Fruit fly (Drosophila melanogaster) whole organism, wandering third instar larva: Measurements from ENCODE around the gene CG4267.
A peak's percentile ranks its signal among the peaks of the same experiment; 100 is the strongest.

ENCODE experiments used
- Abd-B ChIP-seq: fragments of >200 bp; optimal IDR thresholded peaks from 2 replicates; lab custom pipeline; 2017; ENCODE audit warnings: missing biosample characterization, missing genetic modification characterization
- CG32264 ChIP-seq: fragments of 200-800 bp; sonication (Bioruptor generic); optimal IDR thresholded peaks from 2 replicates; lab custom pipeline; 2016; ENCODE audit warnings: missing biosample characterization, missing genetic modification characterization
- CG9705 ChIP-seq: fragments of 200-800 bp; sonication (Bioruptor generic); optimal IDR thresholded peaks from 2 replicates; lab custom pipeline; 2018; ENCODE audit warnings: missing biosample characterization, mild to moderate bottlenecking, missing genetic modification characterization
- CrebA ChIP-seq: fragments of 200-800 bp; sonication (Bioruptor generic); optimal IDR thresholded peaks from 2 replicates; lab custom pipeline; 2016; ENCODE audit warnings: missing biosample characterization, mild to moderate bottlenecking, missing genetic modification characterization, borderline replicate concordance
- Dfd ChIP-seq: fragments of >200 bp; optimal IDR thresholded peaks from 2 replicates; lab custom pipeline; 2017; ENCODE audit warnings: missing biosample characterization, missing genetic modification characterization
- Dif ChIP-seq: fragments of 200-275, 200-300 bp; sonication (Bioruptor generic); optimal IDR thresholded peaks from 2 replicates; lab custom pipeline; 2018; ENCODE audit warnings: missing biosample characterization, missing genetic modification characterization; ENCODE audit not compliant: partially characterized antibody
- GATAd ChIP-seq: sonication (Bioruptor generic); optimal IDR thresholded peaks from 2 replicates; lab custom pipeline; 2016; ENCODE audit warnings: missing biosample characterization, missing genetic modification characterization
- HLH106 ChIP-seq: fragments of 200-800 bp; optimal IDR thresholded peaks from 3 replicates; lab custom pipeline; 2019; ENCODE audit warnings: missing biosample characterization, mild to moderate bottlenecking, missing genetic modification characterization, moderate library complexity
- Hnf4 ChIP-seq: fragments of 200-800 bp; sonication (Bioruptor generic); optimal IDR thresholded peaks from 2 replicates; lab custom pipeline; 2016; ENCODE audit warnings: missing biosample characterization, mild to moderate bottlenecking, missing genetic modification characterization
- Hr78 ChIP-seq: fragments of >200 bp; optimal IDR thresholded peaks from 2 replicates; lab custom pipeline; 2017; ENCODE audit warnings: missing biosample characterization, missing genetic modification characterization
- Hr83 ChIP-seq: fragments of 200-300 bp; sonication (Bioruptor generic); optimal IDR thresholded peaks from 2 replicates; lab custom pipeline; 2016; ENCODE audit warnings: missing biosample characterization, mild to moderate bottlenecking, missing genetic modification characterization, moderate library complexity; ENCODE audit not compliant: poor library complexity, severe bottlenecking
- Jra ChIP-seq: sonication (Bioruptor generic); optimal IDR thresholded peaks from 2 replicates; lab custom pipeline; 2016; ENCODE audit warnings: missing biosample characterization, missing genetic modification characterization
- Mio ChIP-seq: sonication (Bioruptor generic); optimal IDR thresholded peaks from 2 replicates; lab custom pipeline; 2016; ENCODE audit warnings: missing biosample characterization, missing genetic modification characterization
- N ChIP-seq: fragments of >200 bp; optimal IDR thresholded peaks from 2 replicates; lab custom pipeline; 2018; ENCODE audit warnings: missing biosample characterization, missing external identifiers, missing genetic modification characterization
- OdsH ChIP-seq: fragments of 200-800 bp; sonication (Bioruptor generic); optimal IDR thresholded peaks from 2 replicates; lab custom pipeline; 2016; ENCODE audit warnings: missing biosample characterization, mild to moderate bottlenecking, missing genetic modification characterization
- Rel ChIP-seq, 2 experiments: fragments of 200-800 bp; sonication (Bioruptor generic) in 1 of 2; optimal IDR thresholded peaks; 2 replicates in 1 of 2; 3 replicates in 1 of 2; lab custom pipeline; 2016 to 2019; ENCODE audit warnings: mild to moderate bottlenecking in 2 of 2, missing biosample characterization in 2 of 2, missing genetic modification characterization in 2 of 2, moderate library complexity in 1 of 2
- Sp1 ChIP-seq: fragments of 200-800 bp; sonication (Bioruptor generic); optimal IDR thresholded peaks from 3 replicates; lab custom pipeline; 2019; ENCODE audit warnings: missing biosample characterization, mild to moderate bottlenecking, missing genetic modification characterization, moderate library complexity
- Vsx2 ChIP-seq: fragments of 200-300, 225-300 bp; sonication (Bioruptor generic); optimal IDR thresholded peaks from 2 replicates; lab custom pipeline; 2018; ENCODE audit warnings: missing biosample characterization, missing genetic modification characterization; ENCODE audit not compliant: partially characterized antibody
- br ChIP-seq: fragments of 200-800 bp; sonication (Bioruptor generic); optimal IDR thresholded peaks from 2 replicates; lab custom pipeline; 2016; ENCODE audit warnings: missing biosample characterization, missing genetic modification characterization
- brk ChIP-seq: fragments of 200-800 bp; sonication (Bioruptor generic); optimal IDR thresholded peaks from 2 replicates; lab custom pipeline; 2016; ENCODE audit warnings: missing biosample characterization, mild to moderate bottlenecking, missing genetic modification characterization
- dl ChIP-seq, 2 experiments: fragments of 175-275, 200-275 bp in 1 of 2; fragments of 200-275 bp in 1 of 2; sonication (Bioruptor generic); optimal IDR thresholded peaks; lab custom pipeline; 2018; ENCODE audit warnings: mild to moderate bottlenecking in 2 of 2, missing biosample characterization in 2 of 2, missing genetic modification characterization in 2 of 2, moderate library complexity in 2 of 2; ENCODE audit not compliant: partially characterized antibody in 2 of 2, insufficient read depth in 1 of 2
- dmrt93B ChIP-seq: fragments of 200-800 bp; sonication (Bioruptor generic); optimal IDR thresholded peaks from 2 replicates; lab custom pipeline; 2018; ENCODE audit warnings: missing biosample characterization, mild to moderate bottlenecking, missing genetic modification characterization
- dsf ChIP-seq: sonication (Bioruptor generic); optimal IDR thresholded peaks from 2 replicates; lab custom pipeline; 2016; ENCODE audit warnings: missing biosample characterization, missing genetic modification characterization, borderline replicate concordance
- ey ChIP-seq: fragments of 200-800 bp; sonication (Bioruptor generic); optimal IDR thresholded peaks from 2 replicates; lab custom pipeline; 2016; ENCODE audit warnings: missing biosample characterization, missing genetic modification characterization
- foxo ChIP-seq, 2 experiments: fragments of 200-800 bp; sonication (Bioruptor generic); optimal IDR thresholded peaks; 2 replicates in 1 of 2; 3 replicates in 1 of 2; lab custom pipeline; 2016 to 2017; ENCODE audit warnings: missing biosample characterization in 2 of 2, missing genetic modification characterization in 2 of 2
- fru ChIP-seq: fragments of 200-800 bp; sonication (Bioruptor generic); optimal IDR thresholded peaks from 3 replicates; lab custom pipeline; 2016; ENCODE audit warnings: missing biosample characterization, mild to moderate bottlenecking, missing genetic modification characterization
- h ChIP-seq: fragments of 200-800 bp; sonication (Bioruptor generic); optimal IDR thresholded peaks from 3 replicates; lab custom pipeline; 2016; ENCODE audit warnings: missing biosample characterization, mild to moderate bottlenecking, missing genetic modification characterization
- jim ChIP-seq: fragments of 175-275, 200-325 bp; sonication (Bioruptor generic); optimal IDR thresholded peaks from 2 replicates; lab custom pipeline; 2016; ENCODE audit warnings: missing biosample characterization, mild to moderate bottlenecking, missing genetic modification characterization
- lola ChIP-seq: fragments of >200 bp; optimal IDR thresholded peaks from 2 replicates; lab custom pipeline; 2017; ENCODE audit warnings: missing biosample characterization, missing genetic modification characterization
- psq ChIP-seq: fragments of 200-800 bp; sonication (Bioruptor generic); optimal IDR thresholded peaks from 3 replicates; lab custom pipeline; 2017; ENCODE audit warnings: missing biosample characterization, mild to moderate bottlenecking, missing genetic modification characterization, moderate library complexity
- rgr ChIP-seq: fragments of 200-800 bp; sonication (Bioruptor generic); optimal IDR thresholded peaks from 3 replicates; lab custom pipeline; 2016; ENCODE audit warnings: missing biosample characterization, mild to moderate bottlenecking, missing genetic modification characterization
- sage ChIP-seq: fragments of 200-800 bp; sonication (Bioruptor generic); optimal IDR thresholded peaks from 2 replicates; lab custom pipeline; 2016; ENCODE audit warnings: missing biosample characterization, mild to moderate bottlenecking, missing genetic modification characterization
- sv ChIP-seq: fragments of 200-800 bp; sonication (Bioruptor generic); optimal IDR thresholded peaks from 3 replicates; lab custom pipeline; 2016; ENCODE audit warnings: missing biosample characterization, missing genetic modification characterization
- tai ChIP-seq: sonication (Bioruptor generic); optimal IDR thresholded peaks from 2 replicates; lab custom pipeline; 2016; ENCODE audit warnings: missing biosample characterization, missing genetic modification characterization
- usp ChIP-seq: fragments of >200 bp; optimal IDR thresholded peaks from 2 replicates; lab custom pipeline; 2017; ENCODE audit warnings: missing biosample characterization, missing genetic modification characterization
- woc ChIP-seq: sonication (Bioruptor generic); optimal IDR thresholded peaks from 2 replicates; lab custom pipeline; 2016; ENCODE audit warnings: missing biosample characterization, mild to moderate bottlenecking, missing genetic modification characterization

The CG4267 gene

dm6 chr2L:2212478-2212877 lies 29.7 kb upstream of the CG4267 start, which contains the start of gene CG15385:
Gene CG15385 (minus strand): TSS chr2L:2212571.
- TF ChIP-seq dsf (GFP tag; lab: Kevin White, UChicago) (no peak), Abd-B (GFP tag; lab: Kevin White, UChicago) (no peak), Rel (GFP tag; optimal IDR thresholded peaks at IDR 0.05; lab: Kevin White, UChicago) (no peak), Rel (tag; optimal IDR thresholded peaks at IDR 0.05; lab: Kevin White, UChicago) (peak; percentile 54), Dif (GFP tag; lab: Kevin White, UChicago) (peak; percentile 61), fru (GFP tag; lab: Kevin White, UChicago) (no peak), tai (no peak), OdsH (no peak), GATAd (GFP tag; lab: Kevin White, UChicago) (no peak), CG32264 (GFP tag; lab: Kevin White, UChicago) (no peak), usp (no peak), sv (no peak), N (GFP tag; lab: Kevin White, UChicago) (no peak)

DNA sequence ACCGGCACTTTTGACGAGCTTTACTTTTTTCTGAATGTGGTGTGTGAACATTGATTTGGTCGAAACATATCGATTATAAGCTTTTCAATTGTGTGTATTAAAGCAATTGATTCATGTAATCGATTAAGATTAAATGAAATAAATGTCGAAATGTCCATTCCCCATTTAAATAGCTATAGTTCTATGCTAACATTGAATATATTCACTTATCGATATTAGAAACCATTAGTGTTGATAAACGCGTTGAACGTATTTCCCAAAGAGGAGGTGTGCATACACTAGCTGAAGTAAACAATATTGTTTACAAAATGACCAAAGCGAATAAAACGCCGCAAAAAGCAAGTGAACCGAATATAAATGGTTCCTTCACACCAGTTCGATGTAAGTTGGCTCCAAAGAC lies 28.2 kb upstream of the CG4267 start, which contains the start of the genes Uch and CG34174:
TSS of gene Uch (minus strand) at position 208 of the 400 bp plus-strand sequence.
TSS of gene CG34174 (plus strand) at position 263 of the 400 bp plus-strand sequence.
- TF ChIP-seq Sp1 (peak; percentile 64), CG9705 (GFP tag; lab: Kevin White, UChicago) (peak; percentile 55), OdsH (peak; percentile 36), psq (peak; percentile 2), Mio (no peak), h (peak; percentile 67), foxo (GFP tag; optimal IDR thresholded peaks at IDR 0.05; lab: Kevin White, UChicago) (peak in 1 of 2 experiments; percentile 30), ey (peak; percentile 3), Jra (GFP tag; lab: Kevin White, UChicago) (no peak), rgr (GFP tag; lab: Kevin White, UChicago) (peak; percentile 73), jim (GFP tag; lab: Kevin White, UChicago) (no peak), Rel (GFP tag; optimal IDR thresholded peaks at IDR 0.05; lab: Kevin White, UChicago) (no peak), Rel (tag; optimal IDR thresholded peaks at IDR 0.05; lab: Kevin White, UChicago) (peak; percentile 52), HLH106 (tag; lab: Kevin White, UChicago) (peak; percentile 32)

dm6 chr2L:2216065-2216464 lies 26.1 kb upstream of the CG4267 start, which contains the start of gene daed:
Gene daed (minus strand): TSS chr2L:2216311.
- TF ChIP-seq foxo (GFP tag; optimal IDR thresholded peaks at IDR 0.05; lab: Kevin White, UChicago), result no peak
- TF ChIP-seq Sp1, result peak; percentile 50
- peak; percentile 7 for TF ChIP-seq rgr (GFP tag; lab: Kevin White, UChicago)
- no peak for TF ChIP-seq fru (GFP tag; lab: Kevin White, UChicago)
- no peak for TF ChIP-seq Rel (GFP tag; optimal IDR thresholded peaks at IDR 0.05; lab: Kevin White, UChicago)
- TF ChIP-seq Rel (tag; optimal IDR thresholded peaks at IDR 0.05; lab: Kevin White, UChicago), result peak; percentile 86

dm6 chr2L:2217067-2217684 lies 25.0 kb upstream of the CG4267 start, which contains the start of the genes CG15386, CG42371 and mio:
Gene CG15386 (minus strand): TSS chr2L:2217246.
Gene CG42371 (minus strand): TSS chr2L:2217246.
Gene mio (plus strand): TSS chr2L:2217290.
- TF ChIP-seq Rel (GFP tag; optimal IDR thresholded peaks at IDR 0.05; lab: Kevin White, UChicago) (no peak), Rel (tag; optimal IDR thresholded peaks at IDR 0.05; lab: Kevin White, UChicago) (peak; percentile 86), Mio (no peak), Sp1 (peak; percentile 32), lola (GFP tag; lab: Kevin White, UChicago) (no peak), jim (GFP tag; lab: Kevin White, UChicago) (peak; percentile 70), Dif (GFP tag; lab: Kevin White, UChicago) (peak; percentile 8), foxo (GFP tag; optimal IDR thresholded peaks at IDR 0.05; lab: Kevin White, UChicago) (peak in 1 of 2 experiments; percentile 41), woc (GFP tag; lab: Kevin White, UChicago) (no peak), Dfd (GFP tag; lab: Kevin White, UChicago) (no peak), sv (no peak), ey (peak; percentile 5), CrebA (GFP tag; lab: Kevin White, UChicago) (no peak), GATAd (GFP tag; lab: Kevin White, UChicago) (no peak), brk (no peak), Hr83 (GFP tag; lab: Kevin White, UChicago) (peak; percentile 83), psq (peak; percentile 5), tai (no peak), Abd-B (GFP tag; lab: Kevin White, UChicago) (no peak), sage (no peak), usp (no peak), OdsH (peak; percentile 14), Hnf4 (GFP tag; lab: Kevin White, UChicago) (no peak), h (peak; percentile 40), dmrt93B (GFP tag; lab: Kevin White, UChicago) (no peak), dl (GFP tag; optimal IDR thresholded peaks at IDR 0.05; lab: Kevin White, UChicago; ENCODE audit: insufficient read depth in 1 of 2, partially characterized antibody in 2 of 2) (peak in 1 of 2 experiments; percentile 22), CG9705 (GFP tag; lab: Kevin White, UChicago) (no peak), fru (GFP tag; lab: Kevin White, UChicago) (no peak), Hr78 (GFP tag; lab: Kevin White, UChicago) (no peak), br (peak; percentile 55), Vsx2 (GFP tag; lab: Kevin White, UChicago) (no peak), N (GFP tag; lab: Kevin White, UChicago) (no peak), rgr (GFP tag; lab: Kevin White, UChicago) (peak; percentile 52), HLH106 (tag; lab: Kevin White, UChicago) (no peak)
